Fruit fly (Drosophila melanogaster) whole organism, embryonic: ENCODE results near the gene pan.

Experiments
- BEAF-32 ChIP-seq: fragments of 200-800 bp; sonication (Bioruptor generic); optimal IDR thresholded peaks from 3 replicates; lab custom pipeline; 2017; ENCODE audit warnings: missing biosample characterization, missing genetic modification characterization, mild to moderate bottlenecking, moderate library complexity, missing genetic modification reagents
- CG3163 ChIP-seq: fragments of 200-800 bp; sonication (Bioruptor generic); optimal IDR thresholded peaks from 3 replicates; lab custom pipeline; 2016; ENCODE audit warnings: missing biosample characterization, missing genetic modification characterization
- CG4820 ChIP-seq: fragments of 200-800 bp; sonication (Bioruptor generic); optimal IDR thresholded peaks from 3 replicates; lab custom pipeline; 2016; ENCODE audit warnings: missing biosample characterization, missing genetic modification characterization
- CG7839 ChIP-seq: fragments of 200-800 bp; sonication (Bioruptor generic); optimal IDR thresholded peaks from 3 replicates; lab custom pipeline; 2018; ENCODE audit warnings: missing biosample characterization, mild to moderate bottlenecking, missing genetic modification characterization, moderate library complexity
- CG9437 ChIP-seq: fragments of 200-800 bp; sonication (Bioruptor generic); optimal IDR thresholded peaks from 2 replicates; lab custom pipeline; 2018; ENCODE audit warnings: missing biosample characterization, mild to moderate bottlenecking, missing genetic modification characterization
- Elba2 ChIP-seq: fragments of 200-800 bp; sonication (Bioruptor generic); optimal IDR thresholded peaks from 3 replicates; lab custom pipeline; 2016; ENCODE audit warnings: missing biosample characterization, missing genetic modification characterization
- Sin3A ChIP-seq: fragments of >200 bp; optimal IDR thresholded peaks from 2 replicates; lab custom pipeline; 2018
- Tbp ChIP-seq: fragments of >200 bp; optimal IDR thresholded peaks from 2 replicates; lab custom pipeline; 2018; ENCODE audit warnings: missing biosample characterization, missing genetic modification characterization
- crp ChIP-seq, 2 experiments: fragments of 200-800 bp; sonication (Bioruptor generic); optimal IDR thresholded peaks; 2 replicates in 1 of 2; 3 replicates in 1 of 2; lab custom pipeline; 2017; ENCODE audit warnings: missing biosample characterization in 2 of 2, missing genetic modification characterization in 2 of 2, mild to moderate bottlenecking in 1 of 2, moderate library complexity in 1 of 2
- dm ChIP-seq: fragments of 200-800 bp; sonication (Bioruptor generic); optimal IDR thresholded peaks from 3 replicates; lab custom pipeline; 2016; ENCODE audit warnings: missing biosample characterization, missing genetic modification characterization
- hkb ChIP-seq, 2 experiments: fragments of 200-800 bp in 1 of 2; fragments of >200 bp in 1 of 2; sonication (Bioruptor generic) in 1 of 2; IDR thresholded peaks in 1 of 2; optimal IDR thresholded peaks in 1 of 2; 2 replicates each; pipeline versions ENCODE4 v1.3.6 to Lab custom; 2017 to 2022; ENCODE audit warnings: missing biosample characterization in 1 of 2, missing genetic modification characterization in 1 of 2
- pho ChIP-seq: fragments of 200-800 bp; sonication (Bioruptor generic); optimal IDR thresholded peaks from 2 replicates; lab custom pipeline; 2016; ENCODE audit warnings: missing biosample characterization, missing genetic modification characterization
- psq ChIP-seq: fragments of 200-800 bp; sonication (Bioruptor generic); optimal IDR thresholded peaks from 2 replicates; lab custom pipeline; 2017; ENCODE audit warnings: missing biosample characterization, missing genetic modification characterization
- pzg ChIP-seq: fragments of 200-800 bp; sonication (Bioruptor generic); optimal IDR thresholded peaks from 3 replicates; lab custom pipeline; 2018; ENCODE audit warnings: missing biosample characterization, mild to moderate bottlenecking, missing genetic modification characterization, moderate library complexity

DNA sequence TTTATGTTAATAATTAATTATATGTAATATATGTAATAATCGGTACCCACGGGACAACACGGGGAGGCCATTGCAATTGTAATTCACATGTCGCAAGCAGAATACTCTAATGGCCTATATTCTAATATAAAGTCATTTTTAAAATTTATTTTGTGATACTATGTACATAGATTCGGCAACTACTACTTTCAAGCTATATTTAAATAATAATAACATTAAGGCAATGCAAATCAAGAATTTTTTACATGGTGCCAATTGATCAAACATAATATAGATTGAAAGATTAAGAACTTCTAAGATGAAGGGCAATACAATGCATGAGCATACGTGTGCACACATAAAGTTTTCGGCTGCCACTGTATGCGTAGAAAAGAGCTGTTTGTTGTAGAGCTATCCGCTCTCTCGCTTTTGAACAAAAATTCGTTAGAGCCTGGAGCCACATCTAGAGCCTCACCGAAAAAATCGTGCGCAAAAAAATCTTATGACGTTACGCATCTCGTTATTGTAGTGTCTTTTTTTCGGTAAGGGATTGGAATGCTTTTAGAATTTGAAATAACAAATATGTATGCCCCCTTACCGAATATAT lies 22.1 kb upstream of the pan start:
- TF ChIP-seq CG3163 (GFP tag; lab: Kevin White, UChicago) (no peak), crp (GFP tag; optimal IDR thresholded peaks at IDR 0.05; lab: Kevin White, UChicago) (no peak), psq (GFP tag; lab: Kevin White, UChicago) (no peak), dm (no peak), pho (GFP tag; lab: Kevin White, UChicago) (no peak), CG4820 (GFP tag; lab: Kevin White, UChicago) (no peak), BEAF-32 (GFP tag; lab: Kevin White, UChicago) (no peak), Elba2 (GFP tag; lab: Kevin White, UChicago) (no peak), Tbp (GFP tag; lab: Kevin White, UChicago) (no peak), CG7839 (no peak), hkb (optimal IDR thresholded peaks at IDR 0.05; lab: Kevin White, UChicago) (no peak), hkb (GFP tag; IDR thresholded peaks at IDR 0.05; lab: Robert Waterston, UW) (no peak), pzg (GFP tag; lab: Kevin White, UChicago) (no peak), CG9437 (GFP tag; lab: Kevin White, UChicago) (no peak), Sin3A (lab: Kevin White, UChicago) (no peak)
